Worm (Caenorhabditis elegans): ENCODE data around the gene C47D12.2.

DNA sequence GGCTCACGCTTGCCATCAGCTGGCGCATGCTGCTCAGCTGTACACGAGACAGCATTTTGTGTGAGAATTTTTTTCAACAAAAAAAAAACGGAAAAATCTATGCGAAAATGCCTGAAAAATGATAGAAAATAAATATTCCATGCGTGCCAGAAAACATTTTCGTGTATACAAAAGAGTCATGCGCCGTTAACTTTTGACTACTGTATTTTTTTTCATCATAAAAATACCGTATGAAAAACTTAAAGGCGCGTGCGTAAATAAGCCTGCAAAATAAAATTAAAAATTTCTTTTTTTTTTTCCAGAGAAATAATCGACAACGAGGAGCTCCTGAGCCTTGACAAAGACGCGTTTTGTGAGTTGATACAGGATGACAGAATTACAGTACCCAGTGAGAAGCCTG is 13.8 kb downstream of the C47D12.2 start:
- no peak for TF ChIP-seq scrt-1 (GFP tag; IDR thresholded peaks at IDR 0.05)
- TF ChIP-seq tbx-37 (GFP tag; conservative IDR thresholded peaks at IDR 0.05): no peak
- TF ChIP-seq ceh-13 (GFP tag; optimal IDR thresholded peaks at IDR 0.05): no peak
- TF ChIP-seq ceh-36 (tag; optimal IDR thresholded peaks at IDR 0.05): no peak
- TF ChIP-seq ama-1 (optimal IDR thresholded peaks at IDR 0.05): no peak
- no peak for TF ChIP-seq ets-7 (tag; optimal IDR thresholded peaks at IDR 0.05)
- TF ChIP-seq sea-1 (GFP tag; conservative IDR thresholded peaks at IDR 0.05): no peak
